Fruit fly (Drosophila melanogaster) whole organism, larva: ENCODE measurements around the gene CG18746.

Source experiments
- noc ChIP-seq: fragments of 200-800 bp; sonication (Bioruptor generic); optimal IDR thresholded peaks from 3 replicates; lab custom pipeline; 2019; ENCODE audit warnings: missing biosample characterization, mild to moderate bottlenecking, missing genetic modification characterization, moderate library complexity

The CG18746 gene

dm6 chr3R:7771656-7772055 lies 18.3 kb downstream of the CG18746 start, which contains the start of gene CG11286:
CG11286 (minus strand) TSS chr3R:7771756.
- no peak for TF ChIP-seq noc

dm6 chr3R:7760970-7761558 lies 28.9 kb downstream of the CG18746 start:
- TF ChIP-seq noc: no peak

dm6 chr3R:7759486-7759885 lies 30.5 kb downstream of the CG18746 start, which contains the start of gene Sp7:
Sp7 (plus strand) TSS chr3R:7759786.
- TF ChIP-seq noc: no peak

dm6 chr3R:7757822-7758221 lies 32.2 kb downstream of the CG18746 start, which contains the start of gene CG10919:
CG10919 (plus strand) TSS chr3R:7758122.
- TF ChIP-seq noc: no peak

- no peak for TF ChIP-seq noc
Measured at dm6 chr3R:7753518-7753917, 36.5 kb downstream of the CG18746 start.

dm6 chr3R:7749993-7750392 lies 40.0 kb downstream of the CG18746 start, which contains the start of gene pyd3:
pyd3 (minus strand) TSS chr3R:7750079.
- TF ChIP-seq noc: no peak

dm6 chr3R:7739463-7739862 lies 50.5 kb downstream of the CG18746 start, which contains the start of gene CG43254:
CG43254 (minus strand) TSS chr3R:7739563.
- TF ChIP-seq noc: no peak
